Worm (Caenorhabditis elegans) whole organism, L4 larva: ENCODE measurements around the gene cct-4.
A peak's percentile ranks its signal among the peaks of the same experiment; 100 is the strongest.

Experiments used
- F44E2.7 ChIP-seq: fragments of 200-800 bp; sonication (Bioruptor generic); IDR thresholded peaks from 2 replicates; pipeline ENCODE4 v2.1.2; 2022; ENCODE audit warnings: missing genetic modification characterization, missing compliant biosample characterization
- aha-1 ChIP-seq: fragments of 150-350 bp; peaks from one replicate; lab custom pipeline; 2014; ENCODE audit warnings: missing biosample characterization, missing genetic modification characterization
- egl-27 ChIP-seq: sonication (generic microtip); optimal IDR thresholded peaks from 3 replicates; lab custom pipeline; 2017; ENCODE audit warnings: missing biosample characterization, missing genetic modification reagents, missing genetic modification characterization
- hif-1 ChIP-seq, 2 experiments: sonication (generic microtip); optimal IDR thresholded peaks; 2 replicates each; lab custom pipeline; 2016 to 2017; ENCODE audit warnings: missing compliant biosample characterization in 2 of 2, missing genetic modification characterization in 2 of 2, missing genetic modification reagents in 2 of 2, missing genotype in 2 of 2, mild to moderate bottlenecking in 1 of 2
- hlh-11 ChIP-seq: fragments of 200-800 bp; sonication (Bioruptor generic); optimal IDR thresholded peaks from 2 replicates; lab custom pipeline; 2018; ENCODE audit warnings: mild to moderate bottlenecking, missing genetic modification characterization, missing compliant biosample characterization
- hlh-30 ChIP-seq: sonication (generic microtip); optimal IDR thresholded peaks from 2 replicates; lab custom pipeline; 2017; ENCODE audit warnings: antibody characterized with exemption, mild to moderate bottlenecking, missing genetic modification characterization, missing compliant biosample characterization; ENCODE audit not compliant: insufficient read depth
- lin-29 ChIP-seq: fragments of 200-800 bp; sonication (Bioruptor generic); IDR thresholded peaks from 2 replicates; pipeline ENCODE4 v1.3.6; 2022; ENCODE audit warnings: missing genetic modification reagents, missing genetic modification characterization, missing compliant biosample characterization
- lin-38 ChIP-seq: fragments of 200-800 bp; sonication (Bioruptor generic); IDR thresholded peaks from 2 replicates; pipeline ENCODE4 v1.3.6; 2022; ENCODE audit warnings: missing genetic modification reagents, missing genetic modification characterization, missing compliant biosample characterization
- lir-3 ChIP-seq: sonication (generic microtip); optimal IDR thresholded peaks from 2 replicates; lab custom pipeline; 2016; ENCODE audit warnings: mild to moderate bottlenecking, missing genetic modification characterization, missing compliant biosample characterization
- lsy-2 ChIP-seq, 2 experiments: fragments of 150-350 bp in 1 of 2; sonication (generic microtip) in 1 of 2; optimal IDR thresholded peaks; 2 replicates each; lab custom pipeline; 2014 to 2017; ENCODE audit warnings: missing biosample characterization in 2 of 2, missing genetic modification characterization in 2 of 2
- mdl-1 ChIP-seq, 2 experiments: fragments of 150-350 bp in 1 of 2; sonication (generic microtip) in 1 of 2; optimal IDR thresholded peaks; 2 replicates each; lab custom pipeline; 2014 to 2017; ENCODE audit warnings: missing biosample characterization in 2 of 2, missing genetic modification characterization in 2 of 2
- mxl-3 ChIP-seq: fragments of 200-800 bp; sonication (Bioruptor generic); optimal IDR thresholded peaks from 2 replicates; lab custom pipeline; 2018; ENCODE audit warnings: mild to moderate bottlenecking, missing genetic modification characterization, missing compliant biosample characterization
- nhr-25 ChIP-seq: sonication (generic microtip); optimal IDR thresholded peaks from 2 replicates; lab custom pipeline; 2017; ENCODE audit warnings: missing genetic modification characterization, mild to moderate bottlenecking, missing compliant biosample characterization, antibody characterized with exemption, moderate library complexity, borderline replicate concordance; ENCODE audit not compliant: insufficient read depth
- nhr-77 ChIP-seq: fragments of 150-350 bp; optimal IDR thresholded peaks from 2 replicates; lab custom pipeline; 2014; ENCODE audit warnings: missing biosample characterization, missing genetic modification characterization
- unc-62 ChIP-seq, 3 experiments: fragments of 150-350 bp in 1 of 3; sonication (generic microtip); optimal IDR thresholded peaks in 2 of 3; peaks in 1 of 3; 1 replicate in 1 of 3; 2 replicates in 2 of 3; lab custom pipeline; 2014 to 2017; ENCODE audit warnings: missing biosample characterization in 3 of 3, missing genetic modification characterization in 3 of 3, missing genetic modification reagents in 3 of 3, missing genotype in 1 of 3

The cct-4 gene

ce11 chrII:8328820-8329339, 45.4 kb downstream of the cct-4 start, which contains the start of gene hel-1 (continued):
- no peak for TF ChIP-seq lir-3
- TF ChIP-seq lsy-2 (tag; optimal IDR thresholded peaks at IDR 0.05; lab: Kevin White, UChicago): peak; percentile 42 to 88
- peak; percentile 82 for TF ChIP-seq hlh-11
- peak in 1 of 2 experiments; percentile 65 for TF ChIP-seq hif-1 (tag; optimal IDR thresholded peaks at IDR 0.05; lab: Kevin White, UChicago)
- peak; percentile 98 for TF ChIP-seq aha-1 (tag; lab: Kevin White, UChicago)
- TF ChIP-seq nhr-25 (tag; lab: Kevin White, UChicago): peak; percentile 30

DNA sequence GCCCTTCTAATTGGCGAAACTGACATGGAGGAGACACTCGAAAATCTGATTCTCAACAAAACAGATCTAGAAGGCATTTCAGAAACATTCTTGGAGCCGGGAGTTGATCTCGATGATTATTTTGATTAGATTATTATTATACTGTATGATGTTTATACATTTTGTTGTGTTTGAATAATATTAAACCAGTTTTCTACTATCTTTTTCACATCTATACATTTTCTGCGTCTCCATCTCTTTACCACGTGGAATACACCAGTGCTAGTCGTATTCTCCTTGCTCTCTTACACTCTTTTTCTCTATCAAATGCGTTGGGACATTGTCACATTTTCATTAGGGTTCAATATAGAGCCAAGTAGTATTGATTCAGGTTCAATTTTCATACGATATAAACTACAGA, 46.0 kb downstream of the cct-4 start, which contains the start of gene C26D10.4:
TSS of gene C26D10.4 (plus strand) at position 301 of the 400 bp plus-strand sequence.
- TF ChIP-seq F44E2.7 (GFP tag; lab: Robert Waterston, UW) (no peak), egl-27 (tag; lab: Kevin White, UChicago) (no peak), lin-38 (GFP tag; lab: Robert Waterston, UW) (no peak), mxl-3 (peak; percentile 48), hlh-30 (peak; percentile 24), mdl-1 (tag; optimal IDR thresholded peaks at IDR 0.05; lab: Kevin White, UChicago) (peak in 1 of 2 experiments; percentile 3)

DNA sequence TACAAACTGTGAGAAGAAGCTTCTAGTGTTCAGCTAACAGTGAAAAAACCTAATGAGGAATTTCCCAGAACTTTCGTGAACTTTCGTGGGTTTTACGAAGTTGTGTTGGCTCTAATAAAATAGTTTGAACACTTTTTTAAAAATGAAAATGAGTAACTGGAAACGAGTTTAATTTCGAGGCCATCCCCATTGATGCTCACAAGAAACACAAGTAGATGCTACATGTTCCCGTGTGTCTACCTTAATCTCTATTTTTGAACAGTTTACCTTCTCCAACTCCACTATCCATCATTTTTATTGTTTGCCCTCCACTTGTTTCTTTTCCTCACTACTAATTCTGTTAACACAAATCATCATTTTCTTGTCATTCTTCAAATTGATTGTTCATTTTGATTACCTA, 50.2 kb downstream of the cct-4 start, which contains the start of gene C26D10.7:
TSS of gene C26D10.7 (plus strand) at position 301 of the 400 bp plus-strand sequence.
- no peak for TF ChIP-seq lin-29 (GFP tag; lab: Robert Waterston, UW)
- peak in 1 of 2 experiments; percentile 41 for TF ChIP-seq unc-62 (GFP tag; optimal IDR thresholded peaks at IDR 0.05 in 1 of 2; lab: Kevin White, UChicago)
- TF ChIP-seq unc-62 (tag; optimal IDR thresholded peaks at IDR 0.05; lab: Kevin White, UChicago): no peak
- no peak for TF ChIP-seq nhr-77 (tag; lab: Kevin White, UChicago)
